Worm (Caenorhabditis elegans) whole organism, L4 larva: Measurements from ENCODE around the gene F26G1.5.

Experiments used
- F37D6.2 ChIP-seq: sonication (generic microtip); optimal IDR thresholded peaks from 2 replicates; lab custom pipeline; 2016; ENCODE audit warnings: mild to moderate bottlenecking, missing genetic modification characterization, missing compliant biosample characterization
- T20F7.1 ChIP-seq: fragments of 200-800 bp; sonication (Bioruptor generic); optimal IDR thresholded peaks from 2 replicates; lab custom pipeline; 2018; ENCODE audit warnings: mild to moderate bottlenecking, missing genetic modification characterization, missing compliant biosample characterization
- Y48G9A.11 ChIP-seq: fragments of 200-800 bp; sonication (Bioruptor generic); IDR thresholded peaks from 2 replicates; pipeline ENCODE4 v1.3.6; 2022; ENCODE audit warnings: missing genetic modification reagents, missing genetic modification characterization, missing compliant biosample characterization
- Y75B8A.6 ChIP-seq: fragments of 200-800 bp; sonication (Bioruptor generic); IDR thresholded peaks from 2 replicates; pipeline ENCODE4 v1.3.6; 2022; ENCODE audit warnings: missing genetic modification reagents, missing genetic modification characterization, missing compliant biosample characterization
- aha-1 ChIP-seq: fragments of 150-350 bp; peaks from one replicate; lab custom pipeline; 2014; ENCODE audit warnings: missing biosample characterization, missing genetic modification characterization
- ama-1 ChIP-seq: fragments of 150-350 bp; optimal IDR thresholded peaks from 2 replicates; lab custom pipeline; 2014; ENCODE audit warnings: inconsistent platforms, mixed read lengths
- daf-16 ChIP-seq, 3 experiments: sonication (generic microtip); optimal IDR thresholded peaks; 2 replicates each; lab custom pipeline; 2016 to 2017; ENCODE audit warnings: missing genetic modification characterization in 3 of 3, missing genetic modification reagents in 3 of 3, mild to moderate bottlenecking in 2 of 3, missing compliant biosample characterization in 2 of 3, missing biosample characterization in 1 of 3, moderate library complexity in 1 of 3
- daf-19 ChIP-seq: fragments of 200-800 bp; sonication (Bioruptor generic); conservative IDR thresholded peaks from 2 replicates; pipeline ENCODE4 v1.3.6; 2022; ENCODE audit warnings: missing genetic modification characterization, missing compliant biosample characterization
- daf-8 ChIP-seq: fragments of 200-800 bp; sonication (Bioruptor generic); IDR thresholded peaks from 2 replicates; pipeline ENCODE4 v1.3.6; 2022; ENCODE audit warnings: missing genetic modification characterization, missing compliant biosample characterization
- dmd-6 ChIP-seq: fragments of 200-800 bp; sonication (Bioruptor generic); IDR thresholded peaks from 2 replicates; pipeline ENCODE4 v1.3.6; 2022; ENCODE audit warnings: missing genetic modification reagents, missing genetic modification characterization, missing compliant biosample characterization
- dmd-8 ChIP-seq: fragments of 200-800 bp; sonication (Bioruptor generic); IDR thresholded peaks from 2 replicates; pipeline ENCODE4 v1.3.6; 2022; ENCODE audit warnings: missing genetic modification characterization, missing compliant biosample characterization
- dpl-1 ChIP-seq: fragments of 150-350 bp; optimal IDR thresholded peaks from 2 replicates; lab custom pipeline; 2014; ENCODE audit warnings: missing biosample characterization, missing genetic modification reagents, missing genetic modification characterization
- hif-1 ChIP-seq, 2 experiments: sonication (generic microtip); optimal IDR thresholded peaks; 2 replicates each; lab custom pipeline; 2016 to 2017; ENCODE audit warnings: missing compliant biosample characterization in 2 of 2, missing genetic modification characterization in 2 of 2, missing genetic modification reagents in 2 of 2, missing genotype in 2 of 2, mild to moderate bottlenecking in 1 of 2
- hlh-11 ChIP-seq: fragments of 200-800 bp; sonication (Bioruptor generic); optimal IDR thresholded peaks from 2 replicates; lab custom pipeline; 2018; ENCODE audit warnings: mild to moderate bottlenecking, missing genetic modification characterization, missing compliant biosample characterization
- hmg-1.1 ChIP-seq: fragments of 200-800 bp; sonication (Bioruptor generic); IDR thresholded peaks from 2 replicates; pipeline ENCODE4 v1.3.6; 2022; ENCODE audit warnings: missing genetic modification reagents, missing genetic modification characterization, missing compliant biosample characterization
- lim-7 ChIP-seq: fragments of 200-800 bp; sonication (Bioruptor generic); IDR thresholded peaks from 2 replicates; pipeline ENCODE4 v1.3.6; 2022; ENCODE audit warnings: missing genetic modification characterization, missing compliant biosample characterization
- lin-13 ChIP-seq: fragments of 150-350 bp; optimal IDR thresholded peaks from 2 replicates; lab custom pipeline; 2014; ENCODE audit warnings: missing biosample characterization, missing genetic modification reagents, missing genetic modification characterization
- lin-29 ChIP-seq: fragments of 200-800 bp; sonication (Bioruptor generic); IDR thresholded peaks from 2 replicates; pipeline ENCODE4 v1.3.6; 2022; ENCODE audit warnings: missing genetic modification reagents, missing genetic modification characterization, missing compliant biosample characterization
- lsy-2 ChIP-seq, 2 experiments: fragments of 150-350 bp in 1 of 2; sonication (generic microtip) in 1 of 2; optimal IDR thresholded peaks; 2 replicates each; lab custom pipeline; 2014 to 2017; ENCODE audit warnings: missing biosample characterization in 2 of 2, missing genetic modification characterization in 2 of 2
- madf-5 ChIP-seq, 2 experiments: fragments of 200-800 bp; sonication (Bioruptor generic); IDR thresholded peaks; 2 replicates each; pipeline ENCODE4 v1.3.6; 2022; ENCODE audit warnings: missing compliant biosample characterization in 2 of 2, missing genetic modification characterization in 2 of 2
- madf-9 ChIP-seq: fragments of 200-800 bp; sonication (Bioruptor generic); conservative IDR thresholded peaks from 2 replicates; pipeline ENCODE4 v1.3.6; 2022; ENCODE audit warnings: missing genetic modification reagents, missing genetic modification characterization, missing compliant biosample characterization
- mep-1 ChIP-seq: fragments of 150-350 bp; sonication (generic microtip); optimal IDR thresholded peaks from 3 replicates; lab custom pipeline; 2014; ENCODE audit warnings: missing biosample characterization, missing genetic modification characterization
- mes-2 ChIP-seq: sonication (generic microtip); optimal IDR thresholded peaks from 2 replicates; lab custom pipeline; 2016; ENCODE audit warnings: missing genotype, mild to moderate bottlenecking, missing genetic modification characterization, missing compliant biosample characterization; ENCODE audit not compliant: poor library complexity, severe bottlenecking
- nhr-102 ChIP-seq: sonication (generic microtip); optimal IDR thresholded peaks from 2 replicates; lab custom pipeline; 2016; ENCODE audit warnings: mild to moderate bottlenecking, missing genetic modification characterization, moderate library complexity, missing compliant biosample characterization
- nhr-11 ChIP-seq: fragments of 150-350 bp; optimal IDR thresholded peaks from 2 replicates; lab custom pipeline; 2014; ENCODE audit warnings: missing biosample characterization, missing genetic modification characterization
- nhr-111 ChIP-seq: fragments of 200-800 bp; sonication (Bioruptor generic); optimal IDR thresholded peaks from 2 replicates; lab custom pipeline; 2018; ENCODE audit warnings: mild to moderate bottlenecking, missing genetic modification characterization, missing compliant biosample characterization
- nhr-237 ChIP-seq: sonication (generic microtip); optimal IDR thresholded peaks from 2 replicates; lab custom pipeline; 2017; ENCODE audit warnings: missing biosample characterization, missing genetic modification characterization
- nhr-25 ChIP-seq: sonication (generic microtip); optimal IDR thresholded peaks from 2 replicates; lab custom pipeline; 2017; ENCODE audit warnings: missing genetic modification characterization, mild to moderate bottlenecking, missing compliant biosample characterization, antibody characterized with exemption, moderate library complexity, borderline replicate concordance; ENCODE audit not compliant: insufficient read depth
- nhr-48 ChIP-seq: sonication (generic microtip); optimal IDR thresholded peaks from 2 replicates; lab custom pipeline; 2016; ENCODE audit warnings: mild to moderate bottlenecking, missing genetic modification characterization, missing compliant biosample characterization
- nhr-6 ChIP-seq: fragments of 150-350 bp; optimal IDR thresholded peaks from 2 replicates; lab custom pipeline; 2014; ENCODE audit warnings: missing biosample characterization, missing genetic modification characterization
- nhr-76 ChIP-seq: fragments of 150-350 bp; optimal IDR thresholded peaks from 2 replicates; lab custom pipeline; 2014; ENCODE audit warnings: missing biosample characterization, missing genetic modification characterization
- pha-4 ChIP-seq, 2 experiments: fragments of 150-350 bp in 1 of 2; fragments of 200-800 bp in 1 of 2; sonication (Bioruptor generic) in 1 of 2; IDR thresholded peaks in 1 of 2; optimal IDR thresholded peaks in 1 of 2; 2 replicates each; pipeline versions ENCODE4 v1.3.6 to Lab custom; 2014 to 2022; ENCODE audit warnings: missing genetic modification characterization in 2 of 2, missing genetic modification reagents in 2 of 2, missing biosample characterization in 1 of 2, missing compliant biosample characterization in 1 of 2
- rbr-2 ChIP-seq: sonication (generic microtip); optimal IDR thresholded peaks from 2 replicates; lab custom pipeline; 2016; ENCODE audit warnings: missing genotype, missing genetic modification characterization, missing compliant biosample characterization
- saeg-2 ChIP-seq: fragments of 200-800 bp; sonication (Bioruptor generic); IDR thresholded peaks from 2 replicates; pipeline ENCODE4 v1.3.6; 2022; ENCODE audit warnings: missing genetic modification reagents, missing genetic modification characterization, missing compliant biosample characterization
- sdz-12 ChIP-seq: fragments of 200-800 bp; sonication (Bioruptor generic); optimal IDR thresholded peaks from 2 replicates; lab custom pipeline; 2018; ENCODE audit warnings: mild to moderate bottlenecking, missing genetic modification characterization, missing compliant biosample characterization
- skn-1 ChIP-seq: fragments of 150-350 bp; optimal IDR thresholded peaks from 2 replicates; lab custom pipeline; 2014; ENCODE audit warnings: missing biosample characterization, missing genetic modification characterization
- snpc-4 ChIP-seq: fragments of 150-350 bp; optimal IDR thresholded peaks from 2 replicates; lab custom pipeline; 2014; ENCODE audit warnings: missing biosample characterization, missing genetic modification characterization
- spr-1 ChIP-seq: sonication (generic microtip); optimal IDR thresholded peaks from 2 replicates; lab custom pipeline; 2016; ENCODE audit warnings: mild to moderate bottlenecking, missing genetic modification characterization, missing compliant biosample characterization
- spr-3 ChIP-seq: fragments of 200-800 bp; sonication (Bioruptor generic); optimal IDR thresholded peaks from 2 replicates; lab custom pipeline; 2018; ENCODE audit warnings: mild to moderate bottlenecking, missing genetic modification characterization, missing compliant biosample characterization
- tra-1 ChIP-seq: fragments of 200-800 bp; sonication (Bioruptor generic); IDR thresholded peaks from 2 replicates; pipeline ENCODE4 v1.3.6; 2022; ENCODE audit warnings: missing genetic modification reagents, missing genetic modification characterization, missing compliant biosample characterization
- unc-62 ChIP-seq, 3 experiments: fragments of 150-350 bp in 1 of 3; sonication (generic microtip); optimal IDR thresholded peaks in 2 of 3; peaks in 1 of 3; 1 replicate in 1 of 3; 2 replicates in 2 of 3; lab custom pipeline; 2014 to 2017; ENCODE audit warnings: missing biosample characterization in 3 of 3, missing genetic modification characterization in 3 of 3, missing genetic modification reagents in 3 of 3, missing genotype in 1 of 3
- zag-1 ChIP-seq: fragments of 150-350 bp; optimal IDR thresholded peaks from 2 replicates; lab custom pipeline; 2014; ENCODE audit warnings: missing biosample characterization, missing genetic modification characterization
- zip-2 ChIP-seq: fragments of 150-350 bp; optimal IDR thresholded peaks from 2 replicates; lab custom pipeline; 2014; ENCODE audit warnings: missing biosample characterization, missing genetic modification characterization
- ztf-7 ChIP-seq: fragments of 150-350 bp; optimal IDR thresholded peaks from 2 replicates; lab custom pipeline; 2014; ENCODE audit warnings: missing biosample characterization, missing genetic modification characterization

The F26G1.5 gene

ce11 chrII:4761020-4761419, 10.2 kb downstream of the F26G1.5 start:
- no peak for TF ChIP-seq nhr-102 (tag; lab: Kevin White, UChicago)
- peak; percentile 18 for TF ChIP-seq hlh-11
- TF ChIP-seq dmd-6 (GFP tag; lab: Robert Waterston, UW): peak; percentile 16

ce11 chrII:4759835-4760234, 11.3 kb downstream of the F26G1.5 start:
- TF ChIP-seq aha-1 (tag; lab: Kevin White, UChicago): peak; percentile 86
- no peak for TF ChIP-seq pha-4 (GFP tag; IDR thresholded peaks at IDR 0.05; lab: Robert Waterston, UW)
- no peak for TF ChIP-seq pha-4 (tag; optimal IDR thresholded peaks at IDR 0.05; lab: Kevin White, UChicago)
- TF ChIP-seq unc-62 (GFP tag; optimal IDR thresholded peaks at IDR 0.05 in 1 of 2; lab: Kevin White, UChicago): peak in 1 of 2 experiments; percentile 32
- TF ChIP-seq unc-62 (tag; optimal IDR thresholded peaks at IDR 0.05; lab: Kevin White, UChicago): no peak
- no peak for TF ChIP-seq lin-13 (GFP tag; lab: Kevin White, UChicago)
- no peak for TF ChIP-seq lsy-2 (tag; optimal IDR thresholded peaks at IDR 0.05; lab: Kevin White, UChicago)
- TF ChIP-seq zag-1: no peak
- TF ChIP-seq tra-1 (GFP tag; lab: Robert Waterston, UW): no peak

- TF ChIP-seq nhr-11 (tag; lab: Kevin White, UChicago) (no peak), nhr-25 (tag; lab: Kevin White, UChicago) (no peak), nhr-48 (tag; lab: Kevin White, UChicago) (no peak), nhr-111 (GFP tag; lab: Kevin White, UChicago) (no peak), ztf-7 (no peak), F37D6.2 (no peak), rbr-2 (no peak), madf-5 (GFP tag; IDR thresholded peaks at IDR 0.05; lab: Robert Waterston, UW) (no peak), lim-7 (GFP tag; lab: Robert Waterston, UW) (no peak), zip-2 (tag; lab: Kevin White, UChicago) (no peak), nhr-76 (no peak), T20F7.1 (GFP tag; lab: Kevin White, UChicago) (no peak), Y75B8A.6 (no peak)
Observed at ce11 chrII:4758462-4758861, 12.7 kb downstream of the F26G1.5 start, which contains the start of gene F26G1.3. Gene F26G1.3 (plus strand): TSS chrII:4758762.

DNA sequence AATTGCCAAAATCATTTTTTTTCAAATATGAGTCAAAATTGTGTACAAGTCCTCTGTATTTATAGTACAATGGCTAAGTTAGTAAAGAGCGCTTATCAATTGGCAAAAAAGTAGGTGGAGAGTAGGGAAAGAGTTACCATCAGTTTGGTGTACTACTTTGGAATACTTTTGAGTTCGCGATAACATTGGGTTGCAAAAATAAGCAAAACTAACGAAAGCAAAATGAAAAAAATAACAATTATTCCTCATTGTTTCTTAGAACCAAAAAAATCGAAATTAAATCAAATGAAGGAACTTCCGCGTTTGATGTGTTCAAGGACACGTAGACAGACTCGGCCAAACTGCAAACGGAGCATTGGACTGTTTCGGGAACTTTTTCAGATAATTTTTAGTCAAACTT, 14.4 kb downstream of the F26G1.5 start, which contains the start of gene C27D9.2:
Gene C27D9.2 (minus strand): TSS at position 101 of the 400 bp plus-strand sequence.
- TF ChIP-seq madf-9 (GFP tag; lab: Robert Waterston, UW): no peak
- no peak for TF ChIP-seq hlh-11
- no peak for TF ChIP-seq dpl-1 (GFP tag; lab: Kevin White, UChicago)
- no peak for TF ChIP-seq skn-1 (tag; lab: Kevin White, UChicago)
- no peak for TF ChIP-seq daf-19 (GFP tag; lab: Robert Waterston, UW)
- no peak for TF ChIP-seq dmd-8 (GFP tag; lab: Robert Waterston, UW)
- no peak for TF ChIP-seq zag-1

DNA sequence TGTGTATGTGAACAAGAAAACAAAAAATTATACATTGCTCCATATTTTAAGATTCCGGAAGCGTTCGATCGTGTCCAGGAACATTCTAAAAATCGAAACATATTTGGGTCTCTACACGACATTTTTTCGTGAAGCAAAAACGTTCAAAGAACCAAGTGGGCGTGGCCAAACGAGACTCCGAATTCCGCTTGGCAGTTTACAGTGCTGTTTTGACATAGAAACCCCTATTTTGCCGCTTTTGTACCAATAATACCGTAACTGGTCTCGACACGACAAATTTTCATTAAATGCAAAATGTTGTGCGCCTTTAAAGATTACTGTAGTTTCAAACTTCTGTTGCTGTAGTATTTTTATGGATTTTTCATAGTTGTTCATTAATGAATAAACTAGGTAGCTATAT, 15.5 kb downstream of the F26G1.5 start:
- no peak for TF ChIP-seq daf-19 (GFP tag; lab: Robert Waterston, UW)
- no peak for TF ChIP-seq mes-2 (tag; lab: Kevin White, UChicago)
- TF ChIP-seq nhr-237 (tag; lab: Kevin White, UChicago): no peak
- TF ChIP-seq daf-16 (GFP tag; optimal IDR thresholded peaks at IDR 0.05; lab: Kevin White, UChicago): no peak
- no peak for TF ChIP-seq daf-16 (tag; optimal IDR thresholded peaks at IDR 0.05; lab: Kevin White, UChicago)
- no peak for TF ChIP-seq lin-29 (GFP tag; lab: Robert Waterston, UW)
- TF ChIP-seq daf-8 (GFP tag; lab: Robert Waterston, UW): no peak
- TF ChIP-seq nhr-76: no peak
- TF ChIP-seq Y48G9A.11 (GFP tag; lab: Robert Waterston, UW): peak; percentile 76
- TF ChIP-seq snpc-4 (tag; lab: Kevin White, UChicago): no peak
- no peak for TF ChIP-seq nhr-6
- TF ChIP-seq sdz-12 (GFP tag; lab: Kevin White, UChicago): no peak
- TF ChIP-seq mep-1 (tag; lab: Kevin White, UChicago): no peak
- no peak for TF ChIP-seq nhr-102 (tag; lab: Kevin White, UChicago)
- TF ChIP-seq ama-1 (lab: Kevin White, UChicago): no peak
- TF ChIP-seq saeg-2 (GFP tag; lab: Robert Waterston, UW): no peak
- peak; percentile 75 for TF ChIP-seq spr-1
- no peak for TF ChIP-seq hif-1 (tag; optimal IDR thresholded peaks at IDR 0.05; lab: Kevin White, UChicago)
- no peak for TF ChIP-seq hmg-1.1 (GFP tag; lab: Robert Waterston, UW)
- peak; percentile 37 for TF ChIP-seq T20F7.1 (GFP tag; lab: Kevin White, UChicago)
- peak; percentile 15 for TF ChIP-seq spr-3
- TF ChIP-seq, all 104 proteins: peak for 4
